Fruit fly (Drosophila melanogaster): ENCODE measurements around the gene cutlet.

- TF ChIP-seq PHDP (tag; optimal IDR thresholded peaks at IDR 0.05) = no peak
- TF ChIP-seq salm (tag; optimal IDR thresholded peaks at IDR 0.05) = no peak
- no peak for TF ChIP-seq CG2120 (GFP tag; optimal IDR thresholded peaks at IDR 0.05)
- TF ChIP-seq CG8290 (GFP tag; optimal IDR thresholded peaks at IDR 0.05) = no peak
- no peak for TF ChIP-seq CG8290 (tag; optimal IDR thresholded peaks at IDR 0.05)
- no peak for TF ChIP-seq CG7987 (GFP tag; optimal IDR thresholded peaks at IDR 0.05)
- no peak for TF ChIP-seq ken (GFP tag; IDR thresholded peaks at IDR 0.05)
- TF ChIP-seq insv (GFP tag; optimal IDR thresholded peaks at IDR 0.05) = no peak
- no peak for TF ChIP-seq CTCF (GFP tag; optimal IDR thresholded peaks at IDR 0.05)
Measured at dm6 chr2L:3700990-3701389, 10.6 kb downstream of the cutlet start, which contains the start of gene CG42467.

Data from whole organism, embryonic.